Fruit fly (Drosophila melanogaster) whole organism: ENCODE data around the gene shps.

Experiments
- CG8478 ChIP-seq: fragments of >200 bp; optimal IDR thresholded peaks from 2 replicates; lab custom pipeline; 2018; ENCODE audit warnings: inconsistent platforms
- Dll ChIP-seq: fragments of >200 bp; optimal IDR thresholded peaks from 2 replicates; lab custom pipeline; 2017
- usp ChIP-seq: fragments of >200 bp; optimal IDR thresholded peaks from 2 replicates; lab custom pipeline; 2017; ENCODE audit warnings: missing biosample characterization, missing genetic modification characterization, mixed read lengths

DNA sequence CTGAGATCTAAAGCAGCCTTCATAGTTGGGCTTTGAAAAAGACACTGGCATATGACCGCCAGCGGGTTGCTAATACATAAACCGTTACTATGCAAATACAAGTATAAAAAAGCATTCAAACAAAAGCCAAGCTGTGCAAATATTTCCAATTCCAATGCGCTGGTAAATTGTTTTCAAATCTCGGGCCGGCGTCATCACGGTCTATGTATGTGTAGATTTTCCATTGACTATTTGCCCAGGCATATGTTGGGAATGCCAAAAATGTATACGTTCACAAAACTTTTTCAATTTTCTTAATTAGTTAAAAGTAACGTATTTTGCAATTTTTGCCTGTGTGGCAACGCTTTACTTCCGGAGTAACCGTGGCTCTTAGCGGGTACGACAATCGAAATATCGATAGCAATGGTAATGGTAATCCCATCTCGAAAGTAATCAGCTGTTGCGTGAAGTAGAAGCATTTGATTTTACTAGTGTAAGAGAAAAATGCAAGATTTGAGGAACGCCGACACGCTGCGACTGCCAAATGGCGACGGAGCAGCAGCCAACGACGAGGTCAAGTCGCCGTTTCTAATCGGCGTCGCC, 10.5 kb downstream of the shps start, which contains the start of the genes CG34290 and Uck:
- no peak for TF ChIP-seq usp (GFP tag; lab: Kevin White, UChicago)
- TF ChIP-seq CG8478 (lab: Kevin White, UChicago): no peak
- TF ChIP-seq Dll (lab: Kevin White, UChicago): no peak
